5 worm cellular contexts compared by ENCODE assay signal in genomic region chrV:18003876-18004275, ce11.
TF ChIP-seq lines count a peak whose summit lies in the region.

No protein-coding gene starts in this region.

TF ChIP-seq in whole organism, L1 larva, 84 proteins besides CTCF, POLR2A, EP300 and RAD21:
- TF ChIP-seq dpl-1 (GFP tag; optimal IDR thresholded peaks at IDR 0.05; lab: Kevin White, UChicago) (no peak), lin-14 (GFP tag; optimal IDR thresholded peaks at IDR 0.05; lab: Kevin White, UChicago) (no peak), vab-15 (tag; optimal IDR thresholded peaks at IDR 0.05; lab: Kevin White, UChicago) (no peak), nhr-85 (tag; lab: Kevin White, UChicago) (peak; percentile 33), blmp-1 (tag; optimal IDR thresholded peaks at IDR 0.05; lab: Kevin White, UChicago) (peak; percentile 65)

TF ChIP-seq in whole organism, L2 larva, 48 proteins besides CTCF, POLR2A, EP300 and RAD21:
- TF ChIP-seq nhr-21 (tag; optimal IDR thresholded peaks at IDR 0.05; lab: Kevin White, UChicago): peak; percentile 58
- no peak for TF ChIP-seq aly-2 (tag; optimal IDR thresholded peaks at IDR 0.05; lab: Kevin White, UChicago)
- peak; percentile 47 for TF ChIP-seq nhr-25 (tag; optimal IDR thresholded peaks at IDR 0.05; lab: Kevin White, UChicago)
- no peak for TF ChIP-seq R02D3.7 (tag; optimal IDR thresholded peaks at IDR 0.05; lab: Kevin White, UChicago)
- no peak for TF ChIP-seq lin-39 (tag; optimal IDR thresholded peaks at IDR 0.05; lab: Kevin White, UChicago)
- TF ChIP-seq egl-27 (tag; optimal IDR thresholded peaks at IDR 0.05; lab: Kevin White, UChicago): no peak
- TF ChIP-seq ztf-11 (tag; optimal IDR thresholded peaks at IDR 0.05; lab: Kevin White, UChicago): no peak

TF ChIP-seq in whole organism, L3 larva, 47 proteins besides CTCF, POLR2A, EP300 and RAD21:
- peak; percentile 1 for TF ChIP-seq nhr-23 (tag; optimal IDR thresholded peaks at IDR 0.05; lab: Kevin White, UChicago)
- no peak for TF ChIP-seq egl-27 (tag; optimal IDR thresholded peaks at IDR 0.05; lab: Kevin White, UChicago)
- peak in 1 of 3 experiments; percentile 1 for TF ChIP-seq elt-3 (tag; optimal IDR thresholded peaks at IDR 0.05; lab: Kevin White, UChicago)

TF ChIP-seq in whole organism, L4 larva, 104 proteins besides CTCF, POLR2A, EP300 and RAD21:
- TF ChIP-seq T26A8.4 (GFP tag; IDR thresholded peaks at IDR 0.05; lab: Robert Waterston, UW) (no peak), attf-4 (tag; optimal IDR thresholded peaks at IDR 0.05; lab: Kevin White, UChicago) (no peak), arid-1 (GFP tag; conservative IDR thresholded peaks at IDR 0.05; lab: Robert Waterston, UW) (no peak), nhr-48 (tag; optimal IDR thresholded peaks at IDR 0.05; lab: Kevin White, UChicago) (peak; percentile 26), Y48G9A.11 (GFP tag; IDR thresholded peaks at IDR 0.05; lab: Robert Waterston, UW) (no peak), F37D6.2 (tag; optimal IDR thresholded peaks at IDR 0.05; lab: Kevin White, UChicago) (no peak), hlh-11 (tag; optimal IDR thresholded peaks at IDR 0.05; lab: Kevin White, UChicago) (peak; percentile 28), daf-19 (GFP tag; conservative IDR thresholded peaks at IDR 0.05; lab: Robert Waterston, UW) (no peak), aha-1 (tag; lab: Kevin White, UChicago) (no peak), dmd-6 (GFP tag; IDR thresholded peaks at IDR 0.05; lab: Robert Waterston, UW) (no peak), unc-130 (GFP tag; optimal IDR thresholded peaks at IDR 0.05; lab: Kevin White, UChicago) (no peak), tag-97 (GFP tag; IDR thresholded peaks at IDR 0.05; lab: Robert Waterston, UW) (no peak)

TF ChIP-seq in whole organism, late embryonic, 69 proteins besides CTCF, POLR2A, EP300 and RAD21:
- TF ChIP-seq F13H6.1 (tag; optimal IDR thresholded peaks at IDR 0.05; lab: Kevin White, UChicago) (no peak), ref-2 (tag; optimal IDR thresholded peaks at IDR 0.05; lab: Kevin White, UChicago) (peak; percentile 4), syd-9 (tag; optimal IDR thresholded peaks at IDR 0.05; lab: Kevin White, UChicago) (no peak), rnt-1 (tag; optimal IDR thresholded peaks at IDR 0.05; lab: Kevin White, UChicago) (no peak)
